Worm (Caenorhabditis elegans) whole organism, L1 larva: ENCODE measurements around the gene fbxl-4.

ENCODE experiments used
- C16A3.4 ChIP-seq: fragments of 150-350 bp; optimal IDR thresholded peaks from 2 replicates; lab custom pipeline; 2014; ENCODE audit warnings: missing biosample characterization, missing genetic modification characterization
- F16B12.6 ChIP-seq: fragments of 150-350 bp; optimal IDR thresholded peaks from 2 replicates; lab custom pipeline; 2014; ENCODE audit warnings: missing biosample characterization, missing genetic modification characterization
- Y116A8C.19 ChIP-seq: sonication (generic microtip); optimal IDR thresholded peaks from 2 replicates; lab custom pipeline; 2016; ENCODE audit warnings: missing compliant biosample characterization, missing genetic modification characterization, borderline replicate concordance
- ceh-82 ChIP-seq, 3 experiments: fragments of 150-350 bp in 1 of 3; sonication (generic microtip) in 2 of 3; optimal IDR thresholded peaks; 2 replicates each; lab custom pipeline; 2014 to 2017; ENCODE audit warnings: missing biosample characterization in 3 of 3, missing genetic modification characterization in 3 of 3
- efl-1 ChIP-seq, 4 experiments: fragments of 150-350 bp; optimal IDR thresholded peaks in 3 of 4; peaks in 1 of 4; 1 replicate in 1 of 4; 2 replicates in 3 of 4; lab custom pipeline; 2014; ENCODE audit warnings: missing biosample characterization in 2 of 4, missing genetic modification characterization in 2 of 4, missing genetic modification reagents in 2 of 4
- elt-2 ChIP-seq: sonication (generic microtip); optimal IDR thresholded peaks from 2 replicates; lab custom pipeline; 2016; ENCODE audit warnings: missing genetic modification characterization, mild to moderate bottlenecking, inconsistent platforms, missing compliant biosample characterization, missing genetic modification reagents
- elt-3 ChIP-seq, 6 experiments: fragments of 150-350 bp in 1 of 6; sonication (generic microtip); optimal IDR thresholded peaks; 2 replicates each; lab custom pipeline; 2017 to 2018; ENCODE audit warnings: missing biosample characterization in 6 of 6, missing genetic modification characterization in 6 of 6, inconsistent platforms in 1 of 6
- ets-5 ChIP-seq: fragments of 200-800 bp; sonication (Bioruptor generic); IDR thresholded peaks from 2 replicates; pipeline ENCODE4 v1.3.6; 2022; ENCODE audit warnings: missing genetic modification characterization, missing compliant biosample characterization
- fkh-10 ChIP-seq: sonication (generic microtip); optimal IDR thresholded peaks from 2 replicates; lab custom pipeline; 2017; ENCODE audit warnings: missing biosample characterization, missing genetic modification reagents, missing genetic modification characterization
- fos-1 ChIP-seq: fragments of 150-350 bp; optimal IDR thresholded peaks from 2 replicates; lab custom pipeline; 2014; ENCODE audit warnings: missing biosample characterization, missing genetic modification characterization
- hlh-4 ChIP-seq: sonication (generic microtip); optimal IDR thresholded peaks from 2 replicates; lab custom pipeline; 2016; ENCODE audit warnings: mild to moderate bottlenecking, missing genetic modification characterization, missing compliant biosample characterization
- jun-1 ChIP-seq: fragments of 150-350 bp; optimal IDR thresholded peaks from 2 replicates; lab custom pipeline; 2014; ENCODE audit warnings: missing biosample characterization, missing genetic modification reagents, missing genetic modification characterization
- lin-14 ChIP-seq: fragments of 200-800 bp; sonication (Bioruptor generic); optimal IDR thresholded peaks from 2 replicates; lab custom pipeline; 2018; ENCODE audit warnings: mild to moderate bottlenecking, missing genetic modification characterization, moderate library complexity, missing compliant biosample characterization
- lin-35 ChIP-seq, 2 experiments: fragments of 150-350 bp; optimal IDR thresholded peaks; 2 replicates each; lab custom pipeline; 2014; ENCODE audit warnings: missing biosample characterization in 2 of 2, missing genetic modification characterization in 2 of 2, missing genetic modification reagents in 2 of 2
- lir-3 ChIP-seq: sonication (generic microtip); optimal IDR thresholded peaks from 2 replicates; lab custom pipeline; 2016; ENCODE audit warnings: mild to moderate bottlenecking, missing genetic modification characterization, moderate library complexity, missing compliant biosample characterization; ENCODE audit not compliant: poor library complexity
- mdl-1 ChIP-seq, 2 experiments: fragments of 150-350 bp; optimal IDR thresholded peaks; 2 replicates each; lab custom pipeline; 2014 to 2017; ENCODE audit warnings: missing biosample characterization in 2 of 2, missing genetic modification characterization in 2 of 2, inconsistent platforms in 1 of 2
- mep-1 ChIP-seq: fragments of 150-350 bp; optimal IDR thresholded peaks from 2 replicates; lab custom pipeline; 2014; ENCODE audit warnings: missing biosample characterization, missing genetic modification characterization
- nhr-11 ChIP-seq: fragments of 150-350 bp; optimal IDR thresholded peaks from 2 replicates; lab custom pipeline; 2014; ENCODE audit warnings: missing biosample characterization, missing genetic modification characterization
- nhr-19 ChIP-seq: fragments of 200-800 bp; sonication (Bioruptor generic); conservative IDR thresholded peaks from 2 replicates; pipeline ENCODE4 v1.3.6; 2022; ENCODE audit warnings: missing genetic modification characterization, missing compliant biosample characterization
- nhr-237 ChIP-seq: fragments of 150-350 bp; optimal IDR thresholded peaks from 2 replicates; lab custom pipeline; 2014; ENCODE audit warnings: missing biosample characterization, missing genetic modification characterization
- nhr-85 ChIP-seq: sonication (generic microtip); peaks from one replicate; lab custom pipeline; 2016; ENCODE audit warnings: missing genetic modification characterization, inconsistent platforms, missing compliant biosample characterization
- nhr-90 ChIP-seq: sonication (generic microtip); optimal IDR thresholded peaks from 2 replicates; lab custom pipeline; 2016; ENCODE audit warnings: mild to moderate bottlenecking, missing genetic modification characterization, missing compliant biosample characterization; ENCODE audit not compliant: poor library complexity
- pag-3 ChIP-seq: sonication (generic microtip); optimal IDR thresholded peaks from 2 replicates; lab custom pipeline; 2017; ENCODE audit warnings: missing genetic modification characterization, mild to moderate bottlenecking, missing compliant biosample characterization, antibody characterized with exemption, borderline replicate concordance; ENCODE audit not compliant: insufficient read depth
- pqm-1 ChIP-seq: sonication (generic microtip); optimal IDR thresholded peaks from 3 replicates; lab custom pipeline; 2017; ENCODE audit warnings: missing biosample characterization, missing genetic modification characterization
- sptf-1 ChIP-seq: fragments of 150-350 bp; optimal IDR thresholded peaks from 2 replicates; lab custom pipeline; 2014; ENCODE audit warnings: missing biosample characterization, missing genetic modification characterization
- sup-37 ChIP-seq: fragments of 200-800 bp; sonication (Bioruptor generic); optimal IDR thresholded peaks from 2 replicates; lab custom pipeline; 2018; ENCODE audit warnings: mild to moderate bottlenecking, missing genetic modification characterization, missing compliant biosample characterization
- unc-86 ChIP-seq: sonication (generic microtip); optimal IDR thresholded peaks from 2 replicates; lab custom pipeline; 2016; ENCODE audit warnings: missing genetic modification characterization, missing compliant biosample characterization
- vab-15 ChIP-seq: sonication (generic microtip); optimal IDR thresholded peaks from 2 replicates; lab custom pipeline; 2017; ENCODE audit warnings: missing genotype, mild to moderate bottlenecking, missing genetic modification characterization, missing compliant biosample characterization
- zag-1 ChIP-seq: fragments of 150-350 bp; optimal IDR thresholded peaks from 2 replicates; lab custom pipeline; 2014; ENCODE audit warnings: missing biosample characterization, missing genetic modification characterization
- zip-4 ChIP-seq: fragments of 200-800 bp; sonication (Bioruptor generic); optimal IDR thresholded peaks from 2 replicates; lab custom pipeline; 2018; ENCODE audit warnings: mild to moderate bottlenecking, missing genetic modification characterization, moderate library complexity, missing compliant biosample characterization
- ztf-11 ChIP-seq, 2 experiments: sonication (generic microtip); optimal IDR thresholded peaks; 2 replicates each; lab custom pipeline; 2016 to 2017; ENCODE audit warnings: missing genetic modification characterization in 2 of 2, missing biosample characterization in 1 of 2, missing compliant biosample characterization in 1 of 2

Gene fbxl-4

DNA sequence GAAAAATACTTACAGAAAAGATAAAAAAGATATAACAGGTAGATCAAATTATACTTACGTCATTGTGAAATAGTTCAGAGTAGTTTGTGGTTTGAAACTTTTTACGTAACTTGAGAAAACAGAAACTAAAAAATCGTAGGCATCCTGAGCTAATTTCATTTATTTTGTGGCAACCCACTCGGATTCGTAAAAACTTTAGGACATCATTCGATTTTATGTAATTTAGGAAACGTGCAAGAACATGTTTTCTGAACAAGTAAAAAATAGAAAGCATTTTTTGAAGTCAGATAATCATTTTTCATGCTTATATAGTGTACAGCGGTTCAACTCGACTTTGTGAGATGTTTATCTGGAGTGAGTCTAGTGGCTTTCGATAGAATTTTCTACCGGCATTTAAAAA, 10.1 kb downstream of the fbxl-4 start, which contains the start of gene hic-1:
Gene hic-1 (minus strand): TSS at position 101 of the 400 bp plus-strand sequence.
- TF ChIP-seq lin-14 (GFP tag; lab: Kevin White, UChicago) (peak; percentile 27), elt-3 (tag; optimal IDR thresholded peaks at IDR 0.05; lab: Kevin White, UChicago) (no peak)

- TF ChIP-seq nhr-237 (tag; lab: Kevin White, UChicago): no peak
- TF ChIP-seq hlh-4 (tag; lab: Kevin White, UChicago): no peak
- no peak for TF ChIP-seq elt-3 (tag; optimal IDR thresholded peaks at IDR 0.05; lab: Kevin White, UChicago)
- TF ChIP-seq ztf-11 (tag; optimal IDR thresholded peaks at IDR 0.05; lab: Kevin White, UChicago): no peak
- no peak for TF ChIP-seq F16B12.6 (tag; lab: Kevin White, UChicago)
- no peak for TF ChIP-seq C16A3.4 (tag; lab: Kevin White, UChicago)
- no peak for TF ChIP-seq zip-4 (GFP tag; lab: Kevin White, UChicago)
- TF ChIP-seq Y116A8C.19 (tag; lab: Kevin White, UChicago): no peak
- TF ChIP-seq nhr-85 (tag; lab: Kevin White, UChicago): no peak
- no peak for TF ChIP-seq fkh-10 (GFP tag; lab: Kevin White, UChicago)
- no peak for TF ChIP-seq zag-1 (tag; lab: Kevin White, UChicago)
- no peak for TF ChIP-seq elt-2 (tag; lab: Kevin White, UChicago)
- no peak for TF ChIP-seq nhr-90 (tag; lab: Kevin White, UChicago)
- TF ChIP-seq ceh-82 (tag; optimal IDR thresholded peaks at IDR 0.05; lab: Kevin White, UChicago): no peak
- no peak for TF ChIP-seq mep-1 (tag; lab: Kevin White, UChicago)
- no peak for TF ChIP-seq pag-3 (tag; lab: Kevin White, UChicago)
- TF ChIP-seq sup-37 (GFP tag; lab: Kevin White, UChicago): no peak
These were observed 13.4 kb downstream of the fbxl-4 start for ce11 chrX:6601967-6602366.

- TF ChIP-seq lir-3 (tag; lab: Kevin White, UChicago) (no peak), vab-15 (tag; lab: Kevin White, UChicago) (no peak), nhr-11 (tag; lab: Kevin White, UChicago) (no peak), unc-86 (no peak), mep-1 (tag; lab: Kevin White, UChicago) (no peak), pag-3 (tag; lab: Kevin White, UChicago) (no peak), ets-5 (no peak)
These were observed 14.5 kb downstream of the fbxl-4 start, which contains the start of gene F23G4.1 for ce11 chrX:6603098-6603497. F23G4.1 (minus strand) TSS chrX:6603198.

DNA sequence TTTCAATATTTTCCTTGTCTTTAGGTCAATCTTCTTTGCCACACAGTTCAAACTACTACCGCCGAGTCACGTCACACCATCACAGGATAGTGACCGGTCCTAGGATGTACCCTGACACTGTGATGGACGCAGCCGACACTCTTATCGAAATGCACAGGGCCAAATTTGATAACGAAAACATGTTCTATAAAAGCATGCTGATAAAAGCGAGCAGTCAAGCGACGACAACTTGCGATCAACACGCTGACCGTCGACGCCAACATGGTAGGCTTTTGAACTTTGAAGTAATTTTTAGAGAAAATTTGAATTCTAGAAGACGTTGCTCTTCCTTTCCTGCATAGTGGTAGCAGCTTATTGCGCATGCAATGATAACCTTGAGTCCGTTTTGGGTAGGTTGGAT, 18.4 kb downstream of the fbxl-4 start, which contains the start of gene cpr-6:
Gene cpr-6 (plus strand): TSS at position 217 of the 400 bp plus-strand sequence.
- peak; percentile 89 for TF ChIP-seq elt-2 (tag; lab: Kevin White, UChicago)
- TF ChIP-seq efl-1 (optimal IDR thresholded peaks at IDR 0.05; lab: Kevin White, UChicago): no peak
- TF ChIP-seq efl-1 (GFP tag; optimal IDR thresholded peaks at IDR 0.05 in 1 of 2; lab: Kevin White, UChicago): peak in 1 of 2 experiments; percentile 73
- no peak for TF ChIP-seq ceh-82 (tag; optimal IDR thresholded peaks at IDR 0.05; lab: Kevin White, UChicago)
- TF ChIP-seq jun-1 (tag; lab: Kevin White, UChicago): peak; percentile 5
- peak; percentile 0 for TF ChIP-seq lin-14 (GFP tag; lab: Kevin White, UChicago)
- TF ChIP-seq nhr-19 (GFP tag; lab: Robert Waterston, UW): no peak
- peak in 1 of 2 experiments; percentile 43 for TF ChIP-seq lin-35 (GFP tag; optimal IDR thresholded peaks at IDR 0.05; lab: Kevin White, UChicago)
- peak in 1 of 2 experiments; percentile 9 for TF ChIP-seq mdl-1 (tag; optimal IDR thresholded peaks at IDR 0.05; lab: Kevin White, UChicago)

DNA sequence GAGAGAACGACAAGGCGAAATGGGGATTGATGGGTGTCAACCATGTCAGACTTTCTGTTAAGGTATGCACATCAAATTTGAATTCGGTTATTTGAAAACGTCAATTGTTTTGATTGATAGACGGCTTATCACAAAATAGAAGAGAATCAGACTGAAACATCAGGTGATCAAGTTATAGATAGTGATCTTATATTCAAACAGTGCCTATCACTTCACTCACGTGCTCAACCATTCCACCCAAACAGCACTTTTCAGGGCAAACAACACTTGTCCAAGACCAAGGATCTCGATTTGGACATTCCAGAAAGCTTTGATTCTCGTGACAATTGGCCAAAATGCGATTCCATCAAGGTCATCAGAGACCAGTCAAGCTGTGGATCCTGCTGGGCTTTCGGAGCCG, 19.0 kb downstream of the fbxl-4 start:
- TF ChIP-seq lin-35 (GFP tag; optimal IDR thresholded peaks at IDR 0.05; lab: Kevin White, UChicago): peak in 1 of 2 experiments; percentile 34
- no peak for TF ChIP-seq efl-1 (optimal IDR thresholded peaks at IDR 0.05; lab: Kevin White, UChicago)
- TF ChIP-seq efl-1 (GFP tag; optimal IDR thresholded peaks at IDR 0.05 in 1 of 2; lab: Kevin White, UChicago): peak in 1 of 2 experiments; percentile 83
- peak; percentile 2 for TF ChIP-seq pqm-1
- peak; percentile 47 for TF ChIP-seq elt-2 (tag; lab: Kevin White, UChicago)
- no peak for TF ChIP-seq sptf-1 (tag; lab: Kevin White, UChicago)
- TF ChIP-seq ztf-11 (tag; optimal IDR thresholded peaks at IDR 0.05; lab: Kevin White, UChicago): no peak
- TF ChIP-seq fos-1: peak; percentile 4
